Worm (Caenorhabditis elegans) whole organism, L4 larva: ENCODE measurements around the gene C23H3.9.

ENCODE experiments used
- F10B5.3 ChIP-seq: sonication (generic microtip); optimal IDR thresholded peaks from 2 replicates; lab custom pipeline; 2016; ENCODE audit warnings: mild to moderate bottlenecking, missing genetic modification characterization, missing compliant biosample characterization
- F44E2.7 ChIP-seq: fragments of 200-800 bp; sonication (Bioruptor generic); IDR thresholded peaks from 2 replicates; pipeline ENCODE4 v2.1.2; 2022; ENCODE audit warnings: missing genetic modification characterization, missing compliant biosample characterization
- T20F7.1 ChIP-seq: fragments of 200-800 bp; sonication (Bioruptor generic); optimal IDR thresholded peaks from 2 replicates; lab custom pipeline; 2018; ENCODE audit warnings: mild to moderate bottlenecking, missing genetic modification characterization, missing compliant biosample characterization
- Y75B8A.6 ChIP-seq: fragments of 200-800 bp; sonication (Bioruptor generic); IDR thresholded peaks from 2 replicates; pipeline ENCODE4 v1.3.6; 2022; ENCODE audit warnings: missing genetic modification reagents, missing genetic modification characterization, missing compliant biosample characterization
- ZK546.5 ChIP-seq, 2 experiments: sonication (generic microtip); optimal IDR thresholded peaks; 2 replicates each; lab custom pipeline; 2017; ENCODE audit warnings: missing biosample characterization in 2 of 2, missing genetic modification characterization in 2 of 2
- aha-1 ChIP-seq: fragments of 150-350 bp; peaks from one replicate; lab custom pipeline; 2014; ENCODE audit warnings: missing biosample characterization, missing genetic modification characterization
- ama-1 ChIP-seq: fragments of 150-350 bp; optimal IDR thresholded peaks from 2 replicates; lab custom pipeline; 2014; ENCODE audit warnings: inconsistent platforms, mixed read lengths
- attf-4 ChIP-seq: sonication (generic microtip); optimal IDR thresholded peaks from 3 replicates; lab custom pipeline; 2017; ENCODE audit warnings: missing biosample characterization, missing genetic modification characterization
- ceh-20 ChIP-seq: fragments of 200-800 bp; sonication (Bioruptor generic); IDR thresholded peaks from 2 replicates; pipeline ENCODE4 v1.3.6; 2022; ENCODE audit warnings: missing genetic modification reagents, missing genetic modification characterization, missing compliant biosample characterization
- ceh-28 ChIP-seq: fragments of 150-350 bp; optimal IDR thresholded peaks from 2 replicates; lab custom pipeline; 2014; ENCODE audit warnings: missing biosample characterization, missing genetic modification reagents, missing genetic modification characterization
- ceh-32 ChIP-seq: sonication (generic microtip); optimal IDR thresholded peaks from 2 replicates; lab custom pipeline; 2016; ENCODE audit warnings: mild to moderate bottlenecking, missing genetic modification characterization, missing compliant biosample characterization; ENCODE audit not compliant: poor library complexity
- ceh-62 ChIP-seq: sonication (generic microtip); optimal IDR thresholded peaks from 2 replicates; lab custom pipeline; 2017; ENCODE audit warnings: missing biosample characterization, missing genetic modification characterization
- cey-2 ChIP-seq: sonication (generic microtip); optimal IDR thresholded peaks from 3 replicates; lab custom pipeline; 2017; ENCODE audit warnings: missing genetic modification characterization, mild to moderate bottlenecking, missing compliant biosample characterization, antibody characterized with exemption, borderline replicate concordance; ENCODE audit not compliant: insufficient read depth
- daf-12 ChIP-seq: fragments of 150-350 bp; optimal IDR thresholded peaks from 2 replicates; lab custom pipeline; 2014; ENCODE audit warnings: missing biosample characterization, missing genetic modification reagents, missing genetic modification characterization
- daf-19 ChIP-seq: fragments of 200-800 bp; sonication (Bioruptor generic); conservative IDR thresholded peaks from 2 replicates; pipeline ENCODE4 v1.3.6; 2022; ENCODE audit warnings: missing genetic modification characterization, missing compliant biosample characterization
- daf-8 ChIP-seq: fragments of 200-800 bp; sonication (Bioruptor generic); IDR thresholded peaks from 2 replicates; pipeline ENCODE4 v1.3.6; 2022; ENCODE audit warnings: missing genetic modification characterization, missing compliant biosample characterization
- dmd-6 ChIP-seq: fragments of 200-800 bp; sonication (Bioruptor generic); IDR thresholded peaks from 2 replicates; pipeline ENCODE4 v1.3.6; 2022; ENCODE audit warnings: missing genetic modification reagents, missing genetic modification characterization, missing compliant biosample characterization
- dve-1 ChIP-seq: sonication (generic microtip); optimal IDR thresholded peaks from 2 replicates; lab custom pipeline; 2017; ENCODE audit warnings: antibody characterized with exemption, mild to moderate bottlenecking, missing genetic modification characterization, missing compliant biosample characterization; ENCODE audit not compliant: insufficient read depth
- fkh-10 ChIP-seq: fragments of 150-350 bp; optimal IDR thresholded peaks from 2 replicates; lab custom pipeline; 2014; ENCODE audit warnings: missing biosample characterization, missing genetic modification reagents, missing genetic modification characterization
- gei-8 ChIP-seq: fragments of 200-800 bp; sonication (Bioruptor generic); optimal IDR thresholded peaks from 2 replicates; lab custom pipeline; 2018; ENCODE audit warnings: mild to moderate bottlenecking, missing genetic modification characterization, missing compliant biosample characterization
- hif-1 ChIP-seq, 2 experiments: sonication (generic microtip); optimal IDR thresholded peaks; 2 replicates each; lab custom pipeline; 2016 to 2017; ENCODE audit warnings: missing compliant biosample characterization in 2 of 2, missing genetic modification characterization in 2 of 2, missing genetic modification reagents in 2 of 2, missing genotype in 2 of 2, mild to moderate bottlenecking in 1 of 2
- hlh-11 ChIP-seq: fragments of 200-800 bp; sonication (Bioruptor generic); optimal IDR thresholded peaks from 2 replicates; lab custom pipeline; 2018; ENCODE audit warnings: mild to moderate bottlenecking, missing genetic modification characterization, missing compliant biosample characterization
- jun-1 ChIP-seq: fragments of 150-350 bp; optimal IDR thresholded peaks from 2 replicates; lab custom pipeline; 2014; ENCODE audit warnings: missing biosample characterization, missing genetic modification reagents, missing genetic modification characterization
- lin-1 ChIP-seq: fragments of 200-800 bp; sonication (Bioruptor generic); IDR thresholded peaks from 2 replicates; pipeline ENCODE4 v1.3.6; 2022; ENCODE audit warnings: missing genetic modification reagents, missing genetic modification characterization, missing compliant biosample characterization
- lin-13 ChIP-seq: fragments of 150-350 bp; optimal IDR thresholded peaks from 2 replicates; lab custom pipeline; 2014; ENCODE audit warnings: missing biosample characterization, missing genetic modification reagents, missing genetic modification characterization
- lin-15B ChIP-seq: fragments of 150-350 bp; sonication (generic microtip); optimal IDR thresholded peaks from 3 replicates; lab custom pipeline; 2014; ENCODE audit warnings: missing biosample characterization, missing genetic modification characterization
- lin-38 ChIP-seq: fragments of 200-800 bp; sonication (Bioruptor generic); IDR thresholded peaks from 2 replicates; pipeline ENCODE4 v1.3.6; 2022; ENCODE audit warnings: missing genetic modification reagents, missing genetic modification characterization, missing compliant biosample characterization
- lin-39 ChIP-seq: fragments of 150-350 bp; optimal IDR thresholded peaks from 2 replicates; lab custom pipeline; 2014; ENCODE audit warnings: missing biosample characterization, missing genetic modification reagents, missing genetic modification characterization
- madf-9 ChIP-seq: fragments of 200-800 bp; sonication (Bioruptor generic); conservative IDR thresholded peaks from 2 replicates; pipeline ENCODE4 v1.3.6; 2022; ENCODE audit warnings: missing genetic modification reagents, missing genetic modification characterization, missing compliant biosample characterization
- mdl-1 ChIP-seq, 2 experiments: fragments of 150-350 bp in 1 of 2; sonication (generic microtip) in 1 of 2; optimal IDR thresholded peaks; 2 replicates each; lab custom pipeline; 2014 to 2017; ENCODE audit warnings: missing biosample characterization in 2 of 2, missing genetic modification characterization in 2 of 2
- mxl-2 ChIP-seq: fragments of 200-800 bp; sonication (Bioruptor generic); conservative IDR thresholded peaks from 2 replicates; pipeline ENCODE4 v1.3.6; 2022; ENCODE audit warnings: missing genetic modification reagents, missing genetic modification characterization, missing compliant biosample characterization
- mxl-3 ChIP-seq: fragments of 200-800 bp; sonication (Bioruptor generic); optimal IDR thresholded peaks from 2 replicates; lab custom pipeline; 2018; ENCODE audit warnings: mild to moderate bottlenecking, missing genetic modification characterization, missing compliant biosample characterization
- nhr-10 ChIP-seq: fragments of 150-350 bp; optimal IDR thresholded peaks from 2 replicates; lab custom pipeline; 2014; ENCODE audit warnings: missing biosample characterization, missing genetic modification characterization
- nhr-11 ChIP-seq: fragments of 150-350 bp; optimal IDR thresholded peaks from 2 replicates; lab custom pipeline; 2014; ENCODE audit warnings: missing biosample characterization, missing genetic modification characterization
- nhr-237 ChIP-seq: sonication (generic microtip); optimal IDR thresholded peaks from 2 replicates; lab custom pipeline; 2017; ENCODE audit warnings: missing biosample characterization, missing genetic modification characterization
- nhr-25 ChIP-seq: sonication (generic microtip); optimal IDR thresholded peaks from 2 replicates; lab custom pipeline; 2017; ENCODE audit warnings: missing genetic modification characterization, mild to moderate bottlenecking, missing compliant biosample characterization, antibody characterized with exemption, moderate library complexity, borderline replicate concordance; ENCODE audit not compliant: insufficient read depth
- nhr-28 ChIP-seq: fragments of 150-350 bp; optimal IDR thresholded peaks from 2 replicates; lab custom pipeline; 2014; ENCODE audit warnings: missing biosample characterization, missing genetic modification characterization
- nhr-41 ChIP-seq: fragments of 200-800 bp; sonication (Bioruptor generic); IDR thresholded peaks from 2 replicates; pipeline ENCODE4 v1.3.6; 2022; ENCODE audit warnings: missing genetic modification reagents, missing genetic modification characterization, missing compliant biosample characterization
- nhr-77 ChIP-seq: fragments of 150-350 bp; optimal IDR thresholded peaks from 2 replicates; lab custom pipeline; 2014; ENCODE audit warnings: missing biosample characterization, missing genetic modification characterization
- php-3 ChIP-seq: fragments of 200-800 bp; sonication (Bioruptor generic); IDR thresholded peaks from 2 replicates; pipeline ENCODE4 v1.3.6; 2022; ENCODE audit warnings: missing genetic modification reagents, missing genetic modification characterization, missing compliant biosample characterization
- saeg-2 ChIP-seq: fragments of 200-800 bp; sonication (Bioruptor generic); IDR thresholded peaks from 2 replicates; pipeline ENCODE4 v1.3.6; 2022; ENCODE audit warnings: missing genetic modification reagents, missing genetic modification characterization, missing compliant biosample characterization
- snpc-4 ChIP-seq: fragments of 150-350 bp; optimal IDR thresholded peaks from 2 replicates; lab custom pipeline; 2014; ENCODE audit warnings: missing biosample characterization, missing genetic modification characterization
- spr-1 ChIP-seq: sonication (generic microtip); optimal IDR thresholded peaks from 2 replicates; lab custom pipeline; 2016; ENCODE audit warnings: mild to moderate bottlenecking, missing genetic modification characterization, missing compliant biosample characterization
- spr-3 ChIP-seq: fragments of 200-800 bp; sonication (Bioruptor generic); optimal IDR thresholded peaks from 2 replicates; lab custom pipeline; 2018; ENCODE audit warnings: mild to moderate bottlenecking, missing genetic modification characterization, missing compliant biosample characterization
- tag-97 ChIP-seq: fragments of 200-800 bp; sonication (Bioruptor generic); IDR thresholded peaks from 2 replicates; pipeline ENCODE4 v1.3.6; 2022; ENCODE audit warnings: missing genetic modification characterization, missing compliant biosample characterization
- tra-1 ChIP-seq: fragments of 200-800 bp; sonication (Bioruptor generic); IDR thresholded peaks from 2 replicates; pipeline ENCODE4 v1.3.6; 2022; ENCODE audit warnings: missing genetic modification reagents, missing genetic modification characterization, missing compliant biosample characterization
- vab-7 ChIP-seq: fragments of 200-800 bp; sonication (Bioruptor generic); IDR thresholded peaks from 2 replicates; pipeline ENCODE4 v1.3.6; 2022; ENCODE audit warnings: missing genetic modification reagents, missing genetic modification characterization, missing compliant biosample characterization
- zag-1 ChIP-seq: fragments of 150-350 bp; optimal IDR thresholded peaks from 2 replicates; lab custom pipeline; 2014; ENCODE audit warnings: missing biosample characterization, missing genetic modification characterization
- zfp-2 ChIP-seq: sonication (generic microtip); optimal IDR thresholded peaks from 2 replicates; lab custom pipeline; 2016; ENCODE audit warnings: mild to moderate bottlenecking, missing genetic modification characterization, missing compliant biosample characterization
- zip-11 ChIP-seq: fragments of 200-800 bp; sonication (Bioruptor generic); IDR thresholded peaks from 2 replicates; pipeline ENCODE4 v1.3.6; 2022; ENCODE audit warnings: missing genetic modification characterization, missing compliant biosample characterization
- ztf-11 ChIP-seq: fragments of 150-350 bp; optimal IDR thresholded peaks from 2 replicates; lab custom pipeline; 2014; ENCODE audit warnings: missing biosample characterization, missing genetic modification characterization

Gene C23H3.9

ce11 chrII:50862-51261, 28.2 kb downstream of the C23H3.9 start (continued):
- TF ChIP-seq nhr-25 (tag; lab: Kevin White, UChicago) (no peak), mdl-1 (tag; optimal IDR thresholded peaks at IDR 0.05; lab: Kevin White, UChicago) (no peak), ceh-28 (tag; lab: Kevin White, UChicago) (no peak), Y75B8A.6 (GFP tag; lab: Robert Waterston, UW) (no peak), daf-8 (GFP tag; lab: Robert Waterston, UW) (no peak), madf-9 (GFP tag; lab: Robert Waterston, UW) (no peak), dve-1 (peak; percentile 45), lin-39 (tag; lab: Kevin White, UChicago) (no peak), hif-1 (tag; optimal IDR thresholded peaks at IDR 0.05; lab: Kevin White, UChicago) (no peak), nhr-41 (no peak), lin-1 (GFP tag; lab: Robert Waterston, UW) (no peak), ztf-11 (tag; lab: Kevin White, UChicago) (no peak), vab-7 (GFP tag; lab: Robert Waterston, UW) (no peak), F10B5.3 (tag; lab: Kevin White, UChicago) (no peak), spr-3 (GFP tag; lab: Kevin White, UChicago) (no peak), attf-4 (no peak), fkh-10 (GFP tag; lab: Kevin White, UChicago) (no peak), mxl-3 (GFP tag; lab: Kevin White, UChicago) (no peak), zip-11 (GFP tag; lab: Robert Waterston, UW) (no peak), cey-2 (tag; lab: Kevin White, UChicago) (no peak), daf-12 (tag; lab: Kevin White, UChicago) (no peak), ceh-32 (tag; lab: Kevin White, UChicago) (no peak), tra-1 (GFP tag; lab: Robert Waterston, UW) (no peak), jun-1 (no peak), gei-8 (GFP tag; lab: Kevin White, UChicago) (no peak), ama-1 (lab: Kevin White, UChicago) (no peak), zag-1 (no peak), lin-38 (no peak), F44E2.7 (GFP tag; lab: Robert Waterston, UW) (no peak), nhr-77 (tag; lab: Kevin White, UChicago) (peak; percentile 53), ceh-20 (no peak), daf-19 (GFP tag; lab: Robert Waterston, UW) (no peak), zfp-2 (tag; lab: Kevin White, UChicago) (no peak), nhr-237 (no peak), php-3 (GFP tag; lab: Robert Waterston, UW) (no peak), lin-15B (tag; lab: Kevin White, UChicago) (no peak), spr-1 (tag; lab: Kevin White, UChicago) (no peak), nhr-28 (tag; lab: Kevin White, UChicago) (peak; percentile 76), hlh-11 (peak; percentile 53), tag-97 (GFP tag; lab: Robert Waterston, UW) (no peak), dmd-6 (GFP tag; lab: Robert Waterston, UW) (peak; percentile 25; the same call in 1 of the 2 replicates), nhr-11 (tag; lab: Kevin White, UChicago) (no peak), saeg-2 (GFP tag; lab: Robert Waterston, UW) (no peak), nhr-10 (no peak), ZK546.5 (tag; optimal IDR thresholded peaks at IDR 0.05; lab: Kevin White, UChicago) (no peak), lin-13 (GFP tag; lab: Kevin White, UChicago) (no peak), snpc-4 (no peak), ceh-62 (tag; lab: Kevin White, UChicago) (no peak), aha-1 (no peak), T20F7.1 (GFP tag; lab: Kevin White, UChicago) (peak; percentile 6), mxl-2 (GFP tag; lab: Robert Waterston, UW) (no peak)
